Worm (Caenorhabditis elegans) whole organism, late embryonic: ENCODE results near the gene C33G3.6.

Experiments
- C38D4.7 ChIP-seq: fragments of 200-800 bp; sonication (Bioruptor generic); optimal IDR thresholded peaks from 2 replicates; lab custom pipeline; 2018; ENCODE audit warnings: mild to moderate bottlenecking, missing genetic modification characterization, moderate library complexity, missing compliant biosample characterization
- F13H6.1 ChIP-seq: sonication (generic microtip); optimal IDR thresholded peaks from 2 replicates; lab custom pipeline; 2016; ENCODE audit warnings: missing genetic modification characterization, missing compliant biosample characterization
- T23F11.4 ChIP-seq: fragments of 200-800 bp; sonication (Bioruptor generic); optimal IDR thresholded peaks from 2 replicates; lab custom pipeline; 2018; ENCODE audit warnings: mild to moderate bottlenecking, missing genetic modification characterization, missing compliant biosample characterization
- ama-1 ChIP-seq: fragments of 150-350 bp; optimal IDR thresholded peaks from 2 replicates; lab custom pipeline; 2014
- ceh-18 ChIP-seq: sonication (generic microtip); optimal IDR thresholded peaks from 2 replicates; lab custom pipeline; 2016; ENCODE audit warnings: missing genetic modification characterization, missing compliant biosample characterization
- ceh-19 ChIP-seq: fragments of 200-800 bp; sonication (Bioruptor generic); optimal IDR thresholded peaks from 2 replicates; lab custom pipeline; 2018; ENCODE audit warnings: mild to moderate bottlenecking, missing genetic modification characterization, missing compliant biosample characterization
- ceh-24 ChIP-seq: sonication (generic microtip); optimal IDR thresholded peaks from 2 replicates; lab custom pipeline; 2016; ENCODE audit warnings: mild to moderate bottlenecking, missing genetic modification characterization, missing compliant biosample characterization
- ceh-31 ChIP-seq: sonication (generic microtip); optimal IDR thresholded peaks from 2 replicates; lab custom pipeline; 2016; ENCODE audit warnings: missing genetic modification characterization, missing compliant biosample characterization
- ceh-34 ChIP-seq: sonication (generic microtip); optimal IDR thresholded peaks from 2 replicates; lab custom pipeline; 2016; ENCODE audit warnings: mild to moderate bottlenecking, missing genetic modification characterization, missing compliant biosample characterization
- ceh-48 ChIP-seq: sonication (generic microtip); optimal IDR thresholded peaks from 2 replicates; lab custom pipeline; 2016; ENCODE audit warnings: missing genetic modification characterization, inconsistent platforms, missing compliant biosample characterization
- ceh-9 ChIP-seq: sonication (generic microtip); optimal IDR thresholded peaks from 2 replicates; lab custom pipeline; 2016; ENCODE audit warnings: mild to moderate bottlenecking, missing genetic modification characterization, inconsistent platforms, missing compliant biosample characterization
- dmd-4 ChIP-seq: sonication (generic microtip); optimal IDR thresholded peaks from 2 replicates; lab custom pipeline; 2016; ENCODE audit warnings: borderline replicate concordance, missing genetic modification characterization, missing compliant biosample characterization
- dve-1 ChIP-seq: sonication (generic microtip); optimal IDR thresholded peaks from 2 replicates; lab custom pipeline; 2017; ENCODE audit warnings: antibody characterized with exemption, mild to moderate bottlenecking, missing genetic modification characterization, missing compliant biosample characterization
- elt-4 ChIP-seq: sonication (generic microtip); optimal IDR thresholded peaks from 2 replicates; lab custom pipeline; 2016; ENCODE audit warnings: missing genetic modification characterization, missing compliant biosample characterization
- ets-4 ChIP-seq: sonication (generic microtip); optimal IDR thresholded peaks from 2 replicates; lab custom pipeline; 2016; ENCODE audit warnings: missing genetic modification characterization, missing compliant biosample characterization
- fkh-10 ChIP-seq: fragments of 150-350 bp; optimal IDR thresholded peaks from 2 replicates; lab custom pipeline; 2014; ENCODE audit warnings: missing biosample characterization, missing genetic modification reagents, missing genetic modification characterization
- fkh-6 ChIP-seq: sonication (generic microtip); optimal IDR thresholded peaks from 2 replicates; lab custom pipeline; 2016; ENCODE audit warnings: missing genetic modification characterization, missing compliant biosample characterization
- gmeb-2 ChIP-seq: sonication (generic microtip); optimal IDR thresholded peaks from 2 replicates; lab custom pipeline; 2016; ENCODE audit warnings: missing genetic modification characterization, inconsistent platforms, missing compliant biosample characterization
- hlh-13 ChIP-seq: fragments of 200-800 bp; sonication (Bioruptor generic); optimal IDR thresholded peaks from 2 replicates; lab custom pipeline; 2018; ENCODE audit warnings: mild to moderate bottlenecking, missing genetic modification characterization, missing compliant biosample characterization
- hlh-30 ChIP-seq: sonication (generic microtip); optimal IDR thresholded peaks from 2 replicates; lab custom pipeline; 2017; ENCODE audit warnings: antibody characterized with exemption, missing genetic modification characterization, missing compliant biosample characterization; ENCODE audit not compliant: insufficient read depth
- hlh-6 ChIP-seq: sonication (generic microtip); optimal IDR thresholded peaks from 2 replicates; lab custom pipeline; 2016; ENCODE audit warnings: missing genotype, missing genetic modification characterization, missing compliant biosample characterization
- hlh-8 ChIP-seq: sonication (generic microtip); optimal IDR thresholded peaks from 2 replicates; lab custom pipeline; 2016; ENCODE audit warnings: missing genotype, missing genetic modification characterization, missing compliant biosample characterization
- lim-6 ChIP-seq: sonication (generic microtip); optimal IDR thresholded peaks from 2 replicates; lab custom pipeline; 2016; ENCODE audit warnings: missing genetic modification characterization, missing compliant biosample characterization
- nfya-1 ChIP-seq: sonication (generic microtip); optimal IDR thresholded peaks from 2 replicates; lab custom pipeline; 2017; ENCODE audit warnings: missing genetic modification characterization, mild to moderate bottlenecking, missing compliant biosample characterization, antibody characterized with exemption, moderate library complexity
- npax-4 ChIP-seq: sonication (generic microtip); optimal IDR thresholded peaks from 2 replicates; lab custom pipeline; 2016; ENCODE audit warnings: missing genetic modification characterization, missing compliant biosample characterization
- odd-2 ChIP-seq: sonication (generic microtip); optimal IDR thresholded peaks from 2 replicates; lab custom pipeline; 2017; ENCODE audit warnings: antibody characterized with exemption, mild to moderate bottlenecking, missing genetic modification characterization, missing compliant biosample characterization
- pag-3 ChIP-seq: sonication (generic microtip); optimal IDR thresholded peaks from 2 replicates; lab custom pipeline; 2016; ENCODE audit warnings: missing compliant biosample characterization, missing genetic modification characterization, borderline replicate concordance
- pat-9 ChIP-seq: fragments of 200-800 bp; sonication (Bioruptor generic); optimal IDR thresholded peaks from 2 replicates; lab custom pipeline; 2018; ENCODE audit warnings: mild to moderate bottlenecking, missing genetic modification characterization, moderate library complexity, missing compliant biosample characterization
- pha-2 ChIP-seq: sonication (generic microtip); optimal IDR thresholded peaks from 2 replicates; lab custom pipeline; 2017; ENCODE audit warnings: mild to moderate bottlenecking, missing genetic modification characterization, missing compliant biosample characterization
- pha-4 ChIP-seq: fragments of 150-350 bp; optimal IDR thresholded peaks from 2 replicates; lab custom pipeline; 2018; ENCODE audit warnings: missing biosample characterization, missing genetic modification reagents, missing genetic modification characterization
- rnt-1 ChIP-seq: sonication (generic microtip); optimal IDR thresholded peaks from 2 replicates; lab custom pipeline; 2016; ENCODE audit warnings: missing genetic modification characterization, missing compliant biosample characterization
- sdc-2 ChIP-seq: sonication (generic microtip); optimal IDR thresholded peaks from 2 replicates; lab custom pipeline; 2016; ENCODE audit warnings: missing genotype, missing genetic modification characterization, missing compliant biosample characterization
- syd-9 ChIP-seq: sonication (generic microtip); optimal IDR thresholded peaks from 2 replicates; lab custom pipeline; 2016; ENCODE audit warnings: mild to moderate bottlenecking, missing genetic modification characterization, moderate library complexity, missing compliant biosample characterization
- ttx-3 ChIP-seq: sonication (generic microtip); optimal IDR thresholded peaks from 2 replicates; lab custom pipeline; 2016; ENCODE audit warnings: missing genetic modification reagents, missing genetic modification characterization, missing compliant biosample characterization
- unc-3 ChIP-seq, 2 experiments: fragments of 200-800 bp in 1 of 2; sonication (Bioruptor generic) in 1 of 2; sonication (generic microtip) in 1 of 2; conservative IDR thresholded peaks in 1 of 2; optimal IDR thresholded peaks in 1 of 2; 2 replicates each; pipeline versions ENCODE4 v1.3.6 to Lab custom; 2016 to 2022; ENCODE audit warnings: missing compliant biosample characterization in 2 of 2, missing genetic modification characterization in 2 of 2, missing genetic modification reagents in 1 of 2
- unc-42 ChIP-seq: sonication (generic microtip); optimal IDR thresholded peaks from 2 replicates; lab custom pipeline; 2016; ENCODE audit warnings: missing genotype, missing genetic modification characterization, missing compliant biosample characterization
- unc-55 ChIP-seq: sonication (generic microtip); optimal IDR thresholded peaks from 2 replicates; lab custom pipeline; 2017; ENCODE audit warnings: missing biosample characterization, missing genetic modification reagents, missing genetic modification characterization

The C33G3.6 gene

DNA sequence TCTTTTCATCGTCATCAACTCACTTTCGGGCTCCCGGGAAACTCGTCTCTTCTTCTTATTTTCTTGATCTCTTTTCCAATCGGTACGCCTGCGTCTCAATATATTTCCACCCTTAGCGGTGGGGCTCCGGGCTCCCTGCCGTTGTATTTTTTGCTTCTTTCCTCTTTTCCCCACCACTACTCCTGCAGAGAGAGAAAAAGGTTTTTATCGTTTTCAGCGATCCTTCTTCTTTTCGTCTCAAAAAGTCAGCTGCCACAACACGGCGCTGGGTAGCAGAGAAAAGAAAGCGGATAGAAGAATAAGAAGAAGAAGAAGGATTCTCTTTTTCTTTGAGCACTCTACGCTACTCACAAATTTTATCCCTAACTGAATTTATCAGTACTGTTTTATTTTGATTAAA lies 29.3 kb downstream of the C33G3.6 start:
- peak; percentile 23 for TF ChIP-seq nfya-1
- no peak for TF ChIP-seq ceh-48 (tag; lab: Kevin White, UChicago)
- TF ChIP-seq ceh-24 (tag; lab: Kevin White, UChicago) = no peak
- peak; percentile 18 for TF ChIP-seq rnt-1 (tag; lab: Kevin White, UChicago)
- no peak for TF ChIP-seq unc-42 (tag; lab: Kevin White, UChicago)
- TF ChIP-seq ceh-18 (tag; lab: Kevin White, UChicago) = peak; percentile 32
- TF ChIP-seq unc-55 (GFP tag; lab: Kevin White, UChicago) = peak; percentile 17

DNA sequence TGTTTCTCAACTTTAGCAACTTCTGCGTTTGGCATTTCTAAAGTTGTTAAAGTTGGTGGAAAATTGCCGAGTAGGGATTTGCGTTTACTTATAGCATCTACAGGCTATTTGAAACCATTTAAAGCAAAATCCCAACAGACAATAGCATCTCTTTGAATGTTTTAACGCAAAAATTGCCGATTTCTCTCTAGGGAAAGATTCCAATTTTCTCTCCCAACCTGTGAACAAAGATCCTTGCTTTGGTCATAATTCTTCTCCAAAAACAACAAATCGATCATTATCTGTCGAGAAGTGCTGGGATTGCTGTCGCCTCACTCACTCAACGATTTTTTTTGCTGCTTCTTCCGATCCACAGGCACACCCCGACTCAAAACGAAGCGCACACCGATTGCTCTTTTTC lies 30.4 kb downstream of the C33G3.6 start:
- no peak for TF ChIP-seq dmd-4 (tag; lab: Kevin White, UChicago)
- TF ChIP-seq ceh-19 (GFP tag; lab: Kevin White, UChicago) = no peak
- no peak for TF ChIP-seq unc-55 (GFP tag; lab: Kevin White, UChicago)
- no peak for TF ChIP-seq nfya-1
- TF ChIP-seq pha-4 = no peak
- TF ChIP-seq fkh-10 (GFP tag; lab: Kevin White, UChicago) = no peak
- no peak for TF ChIP-seq ceh-18 (tag; lab: Kevin White, UChicago)
- TF ChIP-seq unc-3 (GFP tag; conservative IDR thresholded peaks at IDR 0.05; lab: Robert Waterston, UW) = no peak
- TF ChIP-seq unc-3 (tag; optimal IDR thresholded peaks at IDR 0.05; lab: Kevin White, UChicago) = no peak
- TF ChIP-seq F13H6.1 = no peak
- TF ChIP-seq dve-1 (tag; lab: Kevin White, UChicago) = no peak
- no peak for TF ChIP-seq pha-2 (tag; lab: Kevin White, UChicago)
- no peak for TF ChIP-seq C38D4.7 (GFP tag; lab: Kevin White, UChicago)
- no peak for TF ChIP-seq T23F11.4 (GFP tag; lab: Kevin White, UChicago)
- TF ChIP-seq hlh-6 (tag; lab: Kevin White, UChicago) = no peak
- no peak for TF ChIP-seq pag-3 (tag; lab: Kevin White, UChicago)
- no peak for TF ChIP-seq gmeb-2 (tag; lab: Kevin White, UChicago)
- TF ChIP-seq sdc-2 (tag; lab: Kevin White, UChicago) = no peak
- TF ChIP-seq, all 69 proteins: peak for 0

DNA sequence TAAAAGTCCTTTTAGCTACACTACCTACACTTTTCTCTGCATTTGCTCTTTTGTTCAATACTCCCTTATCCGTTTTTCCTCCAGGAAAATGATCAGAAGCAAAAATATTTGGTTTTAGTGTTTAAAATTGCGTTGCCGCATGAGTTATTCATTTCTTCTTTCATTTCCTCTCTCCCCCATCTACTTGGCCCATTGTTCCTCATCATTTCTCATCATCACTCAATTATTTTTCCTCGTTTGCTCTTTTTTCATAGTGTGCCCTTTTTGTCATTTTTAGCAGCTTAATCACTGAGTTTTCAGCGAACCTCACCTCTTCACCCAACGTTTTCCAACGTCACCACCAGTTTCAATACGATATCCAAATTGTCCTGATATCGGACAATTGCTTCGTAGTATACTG lies 34.9 kb downstream of the C33G3.6 start, which contains the start of gene dyc-1:
Gene dyc-1, plus strand, starts transcription at position 301 of the 400 bp plus-strand sequence.
- TF ChIP-seq dmd-4 (tag; lab: Kevin White, UChicago) (no peak), fkh-6 (tag; lab: Kevin White, UChicago) (no peak), unc-42 (tag; lab: Kevin White, UChicago) (no peak), ceh-19 (GFP tag; lab: Kevin White, UChicago) (no peak)

DNA sequence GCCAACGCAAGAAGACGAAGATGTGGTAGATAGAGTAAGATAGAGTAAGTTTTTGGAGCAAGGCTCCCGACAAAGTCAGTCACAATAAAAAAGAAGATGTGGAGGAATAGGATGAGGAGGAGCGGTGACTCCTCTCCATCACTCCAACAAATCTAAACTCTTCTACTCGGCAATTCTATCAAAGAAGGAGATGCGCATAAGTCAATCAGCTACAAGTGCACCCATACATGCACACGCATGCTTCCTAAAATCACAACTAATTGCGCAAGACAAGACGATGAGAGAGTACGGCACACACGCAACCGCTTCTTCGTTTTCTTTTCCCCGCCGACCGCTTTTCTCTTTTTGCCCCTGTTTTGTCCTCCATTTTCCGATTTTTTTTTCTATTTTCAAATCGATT lies 36.5 kb downstream of the C33G3.6 start:
- no peak for TF ChIP-seq hlh-30 (tag; lab: Kevin White, UChicago)
- TF ChIP-seq hlh-6 (tag; lab: Kevin White, UChicago) = no peak
- no peak for TF ChIP-seq dve-1 (tag; lab: Kevin White, UChicago)
- no peak for TF ChIP-seq dmd-4 (tag; lab: Kevin White, UChicago)
- peak; percentile 89 for TF ChIP-seq unc-42 (tag; lab: Kevin White, UChicago)
- TF ChIP-seq pha-2 (tag; lab: Kevin White, UChicago) = no peak
- TF ChIP-seq T23F11.4 (GFP tag; lab: Kevin White, UChicago) = no peak

- TF ChIP-seq sdc-2 (tag; lab: Kevin White, UChicago) (no peak), ceh-19 (GFP tag; lab: Kevin White, UChicago) (no peak), ceh-9 (tag; lab: Kevin White, UChicago) (no peak), lim-6 (tag; lab: Kevin White, UChicago) (no peak), ets-4 (tag; lab: Kevin White, UChicago) (no peak), hlh-13 (no peak), ceh-34 (tag; lab: Kevin White, UChicago) (no peak), C38D4.7 (GFP tag; lab: Kevin White, UChicago) (no peak), pha-2 (tag; lab: Kevin White, UChicago) (no peak), ceh-31 (tag; lab: Kevin White, UChicago) (no peak), fkh-6 (tag; lab: Kevin White, UChicago) (no peak), unc-55 (GFP tag; lab: Kevin White, UChicago) (peak; percentile 91), unc-42 (tag; lab: Kevin White, UChicago) (peak; percentile 13), syd-9 (no peak), ceh-48 (tag; lab: Kevin White, UChicago) (no peak), ceh-18 (tag; lab: Kevin White, UChicago) (peak; percentile 16), hlh-8 (tag; lab: Kevin White, UChicago) (no peak), npax-4 (tag; lab: Kevin White, UChicago) (no peak), elt-4 (tag; lab: Kevin White, UChicago) (no peak), ttx-3 (tag; lab: Kevin White, UChicago) (no peak), hlh-6 (tag; lab: Kevin White, UChicago) (no peak), pat-9 (tag; lab: Kevin White, UChicago) (no peak), ama-1 (lab: Kevin White, UChicago) (no peak), odd-2 (tag; lab: Kevin White, UChicago) (no peak)
- TF ChIP-seq, all 69 proteins: peak for 3
Measured at ce11 chrX:14044362-14044761, 39.8 kb downstream of the C33G3.6 start.
